Worm (Caenorhabditis elegans) whole organism, L3 larva: Measurements from ENCODE around the gene Y11D7A.19.

Source experiments
- ZK546.5 ChIP-seq: sonication (generic microtip); optimal IDR thresholded peaks from 2 replicates; lab custom pipeline; 2017; ENCODE audit warnings: missing biosample characterization, missing genetic modification characterization
- ama-1 ChIP-seq: fragments of 150-350 bp; optimal IDR thresholded peaks from 2 replicates; lab custom pipeline; 2018
- nhr-25 ChIP-seq: sonication (generic microtip); optimal IDR thresholded peaks from 2 replicates; lab custom pipeline; 2017; ENCODE audit warnings: missing biosample characterization, missing genetic modification characterization
- pha-4 ChIP-seq: fragments of 150-350 bp; optimal IDR thresholded peaks from 2 replicates; lab custom pipeline; 2014; ENCODE audit warnings: missing biosample characterization, missing genetic modification reagents, missing genetic modification characterization
- pqm-1 ChIP-seq: fragments of 150-350 bp; optimal IDR thresholded peaks from 2 replicates; lab custom pipeline; 2017; ENCODE audit warnings: missing biosample characterization, missing genetic modification characterization, inconsistent platforms
- unc-62 ChIP-seq: fragments of 150-350 bp; sonication (generic microtip); optimal IDR thresholded peaks from 4 replicates; lab custom pipeline; 2014; ENCODE audit warnings: missing biosample characterization, missing genetic modification reagents, missing genetic modification characterization

DNA sequence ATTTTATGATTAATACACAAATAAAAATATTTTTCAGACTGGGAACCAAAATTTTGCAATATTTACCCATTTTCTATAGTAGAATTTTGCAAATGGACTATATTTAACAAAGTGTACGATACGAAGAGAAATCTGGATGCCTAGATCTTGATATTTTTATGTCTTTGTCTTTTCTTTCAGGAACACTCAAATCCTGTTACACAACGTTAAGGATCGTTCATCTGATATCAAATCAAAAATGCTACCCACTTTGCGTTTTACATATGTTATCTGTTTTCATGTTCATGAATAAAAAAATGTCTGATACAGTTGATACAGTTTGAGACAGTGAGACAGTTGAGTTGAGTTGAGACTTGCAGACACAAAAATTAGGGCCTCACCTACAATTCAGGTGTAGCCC is 29.9 kb upstream of the Y11D7A.19 start, which contains the start of gene F49C12.1:
- TF ChIP-seq pqm-1 (no peak), pha-4 (tag; lab: Kevin White, UChicago) (no peak), ZK546.5 (no peak), ama-1 (no peak), unc-62 (GFP tag; lab: Kevin White, UChicago) (no peak), nhr-25 (tag; lab: Kevin White, UChicago) (no peak)
